Worm (Caenorhabditis elegans): ENCODE measurements around the gene Y61A9LA.1.
"Not testable (repeated sequence)": the region's sequence is repeated elsewhere in the genome, so short reads cannot be mapped to it uniquely, and the experiment has no call there.

Y61A9LA.1 gene

ce11 chrV:4559701-4560100 is 25.4 kb upstream of the Y61A9LA.1 start, which contains the start of gene Y61A9LA.7:
Gene Y61A9LA.7, minus strand, starts transcription at chrV:4559801.
- TF ChIP-seq sptf-2 (GFP tag; optimal IDR thresholded peaks at IDR 0.05) (no peak), nfya-1 (tag; optimal IDR thresholded peaks at IDR 0.05; ENCODE audit: borderline replicate concordance, insufficient read depth) (no peak), B0261.1 (tag; optimal IDR thresholded peaks at IDR 0.05) (no peak), zfh-2 (GFP tag; conservative IDR thresholded peaks at IDR 0.05) (no peak), egl-44 (GFP tag; IDR thresholded peaks at IDR 0.05) (no peak)

- TF ChIP-seq T07F8.4 (tag; optimal IDR thresholded peaks at IDR 0.05); K11D2.4 (GFP tag; IDR thresholded peaks at IDR 0.05); ztf-3 (GFP tag; optimal IDR thresholded peaks at IDR 0.05): not testable (repeated sequence)
Observed at ce11 chrV:4560441-4560840, 24.7 kb upstream of the Y61A9LA.1 start, which contains the start of gene Y61A9LA.4. Gene Y61A9LA.4, plus strand, starts transcription at chrV:4560741.

- TF ChIP-seq ceh-91 (GFP tag; IDR thresholded peaks at IDR 0.05) = no peak
- TF ChIP-seq zfh-2 (GFP tag; conservative IDR thresholded peaks at IDR 0.05) = peak; percentile 58
Observed at ce11 chrV:4562493-4562892, 22.6 kb upstream of the Y61A9LA.1 start.

ce11 chrV:4569999-4570627 is 15.0 kb upstream of the Y61A9LA.1 start, which contains the start of gene sut-2:
Gene sut-2, minus strand, starts transcription at chrV:4570049.
- TF ChIP-seq attf-6 (GFP tag; IDR thresholded peaks at IDR 0.05) = no peak
- no peak for TF ChIP-seq atf-7 (tag; optimal IDR thresholded peaks at IDR 0.05)

- TF ChIP-seq ceh-27 (GFP tag; optimal IDR thresholded peaks at IDR 0.05) (no peak), F57C9.4 (tag; optimal IDR thresholded peaks at IDR 0.05) (no peak), sdz-38 (tag; optimal IDR thresholded peaks at IDR 0.05) (no peak), zim-3 (tag; optimal IDR thresholded peaks at IDR 0.05) (no peak)
Observed at ce11 chrV:4570833-4571232, 14.3 kb upstream of the Y61A9LA.1 start, which contains the start of gene Y61A9LA.3. Gene Y61A9LA.3, plus strand, starts transcription at chrV:4571133.

- TF ChIP-seq nfyb-1 (GFP tag; IDR thresholded peaks at IDR 0.05) = peak; percentile 72
- TF ChIP-seq Y95B8A.8 (GFP tag; IDR thresholded peaks at IDR 0.05) = no peak
- TF ChIP-seq F23B12.7 (tag; optimal IDR thresholded peaks at IDR 0.05; ENCODE audit: insufficient read depth) = no peak
- TF ChIP-seq ccch-3 (GFP tag; optimal IDR thresholded peaks at IDR 0.05) = no peak
Observed at ce11 chrV:4571997-4572396, 13.1 kb upstream of the Y61A9LA.1 start.

ce11 chrV:4573824-4574223 is 11.3 kb upstream of the Y61A9LA.1 start, which contains the start of gene hpo-39:
Gene hpo-39, minus strand, starts transcription at chrV:4573924.
- TF ChIP-seq nhr-90 (tag; optimal IDR thresholded peaks at IDR 0.05); lin-35 (GFP tag; optimal IDR thresholded peaks at IDR 0.05); nfya-2 (GFP tag; IDR thresholded peaks at IDR 0.05): not testable (repeated sequence)

- TF ChIP-seq T07F8.4 (tag; optimal IDR thresholded peaks at IDR 0.05) (no peak), ceh-91 (GFP tag; IDR thresholded peaks at IDR 0.05) (no peak), ztf-26 (tag; optimal IDR thresholded peaks at IDR 0.05) (no peak)
Observed at ce11 chrV:4575458-4575857, 9.7 kb upstream of the Y61A9LA.1 start.

- TF ChIP-seq unc-130 (GFP tag; optimal IDR thresholded peaks at IDR 0.05) = no peak
- TF ChIP-seq zfh-2 (GFP tag; conservative IDR thresholded peaks at IDR 0.05) = no peak
- TF ChIP-seq pha-4 (tag; optimal IDR thresholded peaks at IDR 0.05) = no peak
- TF ChIP-seq cebp-1 (GFP tag; IDR thresholded peaks at IDR 0.05) = no peak
- TF ChIP-seq cebp-1 (tag; optimal IDR thresholded peaks at IDR 0.05) = no peak
- no peak for TF ChIP-seq Y53F4B.3 (GFP tag; IDR thresholded peaks at IDR 0.05)
- no peak for TF ChIP-seq tlf-1 (GFP tag; optimal IDR thresholded peaks at IDR 0.05)
Observed at ce11 chrV:4580594-4580993, 4.5 kb upstream of the Y61A9LA.1 start.

All from whole organism, young adult.